Worm (Caenorhabditis elegans) whole organism, early embryonic: ENCODE results near the gene bcl-7.

Experiments
- B0310.2 ChIP-seq: sonication (generic microtip); optimal IDR thresholded peaks from 2 replicates; lab custom pipeline; 2016; ENCODE audit warnings: mild to moderate bottlenecking, missing genetic modification characterization, missing compliant biosample characterization
- F13C5.2 ChIP-seq: sonication (generic microtip); optimal IDR thresholded peaks from 2 replicates; lab custom pipeline; 2017; ENCODE audit warnings: mild to moderate bottlenecking, missing genetic modification characterization, inconsistent platforms, missing compliant biosample characterization
- aly-1 ChIP-seq: sonication (generic microtip); optimal IDR thresholded peaks from 2 replicates; lab custom pipeline; 2016; ENCODE audit warnings: missing genetic modification characterization, missing compliant biosample characterization
- ama-1 ChIP-seq: fragments of 150-350 bp; optimal IDR thresholded peaks from 2 replicates; lab custom pipeline; 2014
- ceh-13 ChIP-seq: fragments of 200-800 bp; sonication (Bioruptor generic); optimal IDR thresholded peaks from 2 replicates; lab custom pipeline; 2018; ENCODE audit warnings: mild to moderate bottlenecking, missing genetic modification characterization, missing compliant biosample characterization
- ceh-36 ChIP-seq: sonication (generic microtip); optimal IDR thresholded peaks from 2 replicates; lab custom pipeline; 2016; ENCODE audit warnings: missing genetic modification characterization, inconsistent platforms, missing compliant biosample characterization
- ets-7 ChIP-seq: sonication (generic microtip); optimal IDR thresholded peaks from 2 replicates; lab custom pipeline; 2016; ENCODE audit warnings: missing genotype, missing genetic modification characterization, missing compliant biosample characterization
- flt-1 ChIP-seq: fragments of 200-800 bp; sonication (Bioruptor generic); IDR thresholded peaks from 2 replicates; pipeline ENCODE4 v1.3.6; 2022; ENCODE audit warnings: missing genetic modification characterization, missing compliant biosample characterization
- hnd-1 ChIP-seq: sonication (generic microtip); optimal IDR thresholded peaks from 2 replicates; lab custom pipeline; 2016; ENCODE audit warnings: missing genetic modification characterization, missing compliant biosample characterization
- pes-1 ChIP-seq: fragments of 200-800 bp; sonication (Bioruptor generic); IDR thresholded peaks from 2 replicates; pipeline ENCODE4 v1.3.6; 2022; ENCODE audit warnings: missing genetic modification reagents, missing genetic modification characterization, missing compliant biosample characterization
- scrt-1 ChIP-seq: fragments of 200-800 bp; sonication (Bioruptor generic); IDR thresholded peaks from 2 replicates; pipeline ENCODE4 v1.3.6; 2022; ENCODE audit warnings: missing genetic modification characterization, missing compliant biosample characterization
- tbx-11 ChIP-seq: fragments of 200-800 bp; sonication (Bioruptor generic); IDR thresholded peaks from 2 replicates; pipeline ENCODE4 v1.3.6; 2022; ENCODE audit warnings: missing genetic modification characterization, missing compliant biosample characterization
- tbx-37 ChIP-seq: fragments of 200-800 bp; sonication (Bioruptor generic); conservative IDR thresholded peaks from 2 replicates; pipeline ENCODE4 v1.3.6; 2022; ENCODE audit warnings: missing genetic modification reagents, missing genetic modification characterization, missing compliant biosample characterization
- tra-4 ChIP-seq: sonication (generic microtip); optimal IDR thresholded peaks from 2 replicates; lab custom pipeline; 2017; ENCODE audit warnings: missing genetic modification characterization, missing compliant biosample characterization

DNA sequence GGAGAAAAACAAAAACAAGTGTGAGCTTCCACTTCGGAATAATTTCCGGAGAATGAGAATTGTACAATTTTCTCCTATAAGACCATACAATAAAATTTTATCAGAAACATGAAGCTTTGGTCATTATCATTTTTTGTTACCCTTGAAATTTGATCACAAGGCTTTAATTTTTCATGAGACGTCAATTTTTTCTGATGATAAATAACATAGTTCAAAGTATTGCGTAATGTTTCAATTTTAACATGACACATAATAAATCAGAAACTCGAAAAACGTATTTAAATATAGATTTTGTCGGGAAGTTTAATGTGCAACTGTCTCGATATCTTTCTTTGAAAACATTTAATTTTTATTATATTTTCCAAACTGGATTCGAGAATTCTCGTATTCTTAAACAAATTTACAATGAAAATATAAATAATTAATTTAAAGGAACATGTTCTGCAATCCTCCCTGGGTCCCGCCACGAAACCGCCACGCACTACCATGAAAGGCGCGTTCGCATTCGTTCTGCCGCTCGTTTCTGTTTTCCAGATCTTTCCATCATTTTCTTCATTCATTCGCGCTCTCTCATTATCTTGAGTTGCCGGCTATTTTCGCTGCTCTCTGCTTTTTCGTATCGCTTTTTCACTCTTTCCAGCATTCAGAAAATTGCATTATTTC lies 13.0 kb downstream of the bcl-7 start:
- TF ChIP-seq ceh-36 (tag; lab: Kevin White, UChicago) (no peak), tra-4 (tag; lab: Kevin White, UChicago) (no peak), scrt-1 (GFP tag; lab: Robert Waterston, UW) (no peak), F13C5.2 (tag; lab: Kevin White, UChicago) (no peak), flt-1 (GFP tag; lab: Robert Waterston, UW) (no peak), ceh-13 (GFP tag; lab: Kevin White, UChicago) (no peak), tbx-11 (GFP tag; lab: Robert Waterston, UW) (no peak), tbx-37 (GFP tag; lab: Robert Waterston, UW) (no peak), pes-1 (GFP tag; lab: Robert Waterston, UW) (no peak), hnd-1 (tag; lab: Kevin White, UChicago) (no peak), ets-7 (tag; lab: Kevin White, UChicago) (no peak), aly-1 (tag; lab: Kevin White, UChicago) (no peak), ama-1 (no peak), B0310.2 (tag; lab: Kevin White, UChicago) (no peak)
